Fruit fly (Drosophila melanogaster) whole organism, embryonic: ENCODE data around the gene Fcp3C.

Experiments
- Bgb ChIP-seq: fragments of 200-800 bp; sonication (Bioruptor generic); IDR thresholded peaks from 2 replicates; pipeline ENCODE4 v1.3.6; 2022; ENCODE audit warnings: missing biosample characterization, missing genetic modification characterization; ENCODE audit not compliant: partially characterized antibody
- CG15601 ChIP-seq: fragments of 200-800 bp; sonication (Bioruptor generic); optimal IDR thresholded peaks from 3 replicates; lab custom pipeline; 2019; ENCODE audit warnings: missing biosample characterization, mild to moderate bottlenecking, missing genetic modification characterization, moderate library complexity
- HmgD ChIP-seq: fragments of 200-800 bp; sonication (Bioruptor generic); optimal IDR thresholded peaks from 3 replicates; lab custom pipeline; 2016; ENCODE audit warnings: missing biosample characterization, missing genetic modification characterization
- Myb ChIP-seq: fragments of 200-800 bp; sonication (Bioruptor generic); optimal IDR thresholded peaks from 2 replicates; lab custom pipeline; 2016; ENCODE audit warnings: missing biosample characterization, missing genetic modification characterization
- abd-A ChIP-seq: fragments of 200-800 bp; sonication (Bioruptor generic); optimal IDR thresholded peaks from 3 replicates; lab custom pipeline; 2019; ENCODE audit warnings: missing biosample characterization, mild to moderate bottlenecking, missing genetic modification characterization, moderate library complexity
- seq ChIP-seq: fragments of 200-800 bp; sonication (Bioruptor generic); IDR thresholded peaks from 2 replicates; pipeline ENCODE4 v1.3.6; 2022; ENCODE audit warnings: missing biosample characterization, missing genetic modification characterization

DNA sequence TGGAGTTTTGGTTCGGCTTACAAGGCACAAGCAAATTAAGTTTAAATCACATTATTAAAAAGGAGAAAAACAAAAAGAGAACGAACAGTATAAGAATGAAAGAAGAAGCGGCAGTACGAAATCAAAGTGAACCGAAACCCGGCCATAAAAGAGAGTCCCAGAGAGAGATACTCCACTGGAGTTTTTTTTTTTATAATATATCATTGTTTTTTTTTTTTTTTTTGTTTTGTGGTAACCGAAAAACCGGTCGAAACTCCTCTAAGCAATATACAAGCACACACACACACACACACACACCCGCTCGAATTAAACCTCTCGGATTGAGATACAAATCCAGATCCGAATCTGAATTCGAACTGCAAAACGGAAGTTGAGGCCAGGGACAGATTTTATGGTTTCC lies 15.7 kb downstream of the Fcp3C start:
- no peak for TF ChIP-seq seq (GFP tag; lab: Robert Waterston, UW)
- no peak for TF ChIP-seq abd-A (tag; lab: Kevin White, UChicago)
- no peak for TF ChIP-seq HmgD (GFP tag; lab: Kevin White, UChicago)
- no peak for TF ChIP-seq CG15601 (tag; lab: Kevin White, UChicago)
- TF ChIP-seq Bgb (GFP tag; lab: Robert Waterston, UW): no peak
- TF ChIP-seq Myb (GFP tag; lab: Kevin White, UChicago): no peak
